Worm (Caenorhabditis elegans) whole organism, L4/young adult: ENCODE data around the gene pqn-73.

Source experiments
- dao-5 ChIP-seq: sonication (generic microtip); optimal IDR thresholded peaks from 2 replicates; lab custom pipeline; 2016; ENCODE audit warnings: missing genotype, missing genetic modification characterization, moderate library complexity, missing compliant biosample characterization
- him-1 ChIP-seq: sonication (generic microtip); optimal IDR thresholded peaks from 2 replicates; lab custom pipeline; 2016; ENCODE audit warnings: missing genotype, missing genetic modification reagents, missing genetic modification characterization, missing compliant biosample characterization

ce11 chrII:8573044-8573443 is 32.5 kb downstream of the pqn-73 start, which contains the start of gene F54C9.7:
- no peak for TF ChIP-seq him-1 (tag; lab: Kevin White, UChicago)
- TF ChIP-seq dao-5 (tag; lab: Kevin White, UChicago) = no peak
